Worm (Caenorhabditis elegans) whole organism, early embryonic: Measurements from ENCODE around the gene Y39A1C.1.

Experiments
- B0310.2 ChIP-seq: sonication (generic microtip); optimal IDR thresholded peaks from 2 replicates; lab custom pipeline; 2016; ENCODE audit warnings: mild to moderate bottlenecking, missing genetic modification characterization, missing compliant biosample characterization
- ceh-36 ChIP-seq: sonication (generic microtip); optimal IDR thresholded peaks from 2 replicates; lab custom pipeline; 2016; ENCODE audit warnings: missing genetic modification characterization, inconsistent platforms, missing compliant biosample characterization

Gene Y39A1C.1

ce11 chrIII:10906325-10906724, 51.1 kb downstream of the Y39A1C.1 start:
- peak; percentile 30 for TF ChIP-seq ceh-36 (tag; lab: Kevin White, UChicago)
- no peak for TF ChIP-seq B0310.2 (tag; lab: Kevin White, UChicago)
